Worm (Caenorhabditis elegans): Measurements from ENCODE around the gene ric-8.

The ric-8 gene

DNA sequence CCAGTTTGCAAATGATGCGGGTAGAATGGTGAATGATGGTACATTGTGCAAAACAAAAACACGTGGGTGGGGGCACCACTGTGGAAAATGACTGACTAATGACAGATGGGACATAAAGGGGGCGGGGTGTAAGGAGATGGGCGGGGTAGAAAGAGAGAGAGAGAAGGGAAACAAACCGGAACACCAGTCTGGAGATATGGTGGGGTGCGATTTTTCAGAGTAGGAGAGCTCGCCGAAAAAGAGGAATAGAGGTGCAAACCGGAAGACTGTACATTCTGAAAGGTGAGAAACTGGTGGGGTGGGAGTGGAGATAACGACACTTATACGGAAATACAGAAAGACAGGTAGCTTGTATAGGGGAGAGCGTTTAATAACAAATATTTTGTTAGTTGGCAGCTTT, 14.6 kb upstream of the ric-8 start, which contains the start of gene ngn-1:
Gene ngn-1 (minus strand): TSS at position 101 of the 400 bp plus-strand sequence.
- TF ChIP-seq ceh-82 (tag; optimal IDR thresholded peaks at IDR 0.05), result no peak
- no peak for TF ChIP-seq lsy-2 (tag; optimal IDR thresholded peaks at IDR 0.05)
- no peak for TF ChIP-seq egl-27 (tag; optimal IDR thresholded peaks at IDR 0.05)
- TF ChIP-seq aly-2 (tag; optimal IDR thresholded peaks at IDR 0.05), result no peak
- TF ChIP-seq sma-3 (GFP tag; optimal IDR thresholded peaks at IDR 0.05), result no peak
- no peak for TF ChIP-seq ama-1 (optimal IDR thresholded peaks at IDR 0.05)
- no peak for TF ChIP-seq ztf-11 (tag; optimal IDR thresholded peaks at IDR 0.05)
- no peak for TF ChIP-seq ztf-4 (tag; optimal IDR thresholded peaks at IDR 0.05)
- no peak for TF ChIP-seq nhr-237 (tag; optimal IDR thresholded peaks at IDR 0.05)
- no peak for TF ChIP-seq lin-39 (tag; optimal IDR thresholded peaks at IDR 0.05)

DNA sequence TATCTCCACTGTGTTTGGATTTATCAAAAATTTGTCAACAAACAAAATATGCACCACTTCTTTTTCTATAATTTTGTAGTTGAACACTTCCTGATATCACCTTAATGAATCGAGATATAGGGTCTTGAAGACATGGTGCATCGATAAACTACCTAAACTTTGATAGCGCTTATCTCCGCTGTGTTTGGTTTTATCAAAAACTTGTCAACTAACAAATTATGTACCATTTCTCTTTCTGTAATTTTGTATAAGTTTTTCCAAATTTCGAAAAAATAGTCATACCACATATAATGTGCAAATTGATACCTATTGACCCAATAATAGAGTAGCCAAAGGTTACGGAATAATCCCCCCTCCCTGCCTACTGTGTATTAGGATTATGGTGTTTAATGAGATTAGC, 12.6 kb upstream of the ric-8 start:
- TF ChIP-seq aly-2 (tag; optimal IDR thresholded peaks at IDR 0.05) (no peak), lin-11 (tag; optimal IDR thresholded peaks at IDR 0.05) (no peak), mab-5 (tag; optimal IDR thresholded peaks at IDR 0.05) (no peak), blmp-1 (tag; optimal IDR thresholded peaks at IDR 0.05; ENCODE audit: insufficient read depth) (no peak), R02D3.7 (tag; optimal IDR thresholded peaks at IDR 0.05) (no peak), ztf-1 (GFP tag; conservative IDR thresholded peaks at IDR 0.05) (no peak), skn-1 (tag; optimal IDR thresholded peaks at IDR 0.05) (no peak), ceh-82 (tag; optimal IDR thresholded peaks at IDR 0.05) (no peak), nhr-77 (tag; optimal IDR thresholded peaks at IDR 0.05) (no peak), fos-1 (tag; optimal IDR thresholded peaks at IDR 0.05) (no peak)

ce11 chrIV:2634992-2635391, 7.8 kb upstream of the ric-8 start:
- TF ChIP-seq nhr-6 (tag; optimal IDR thresholded peaks at IDR 0.05) (no peak), nhr-77 (tag; optimal IDR thresholded peaks at IDR 0.05) (no peak), ceh-16 (tag; optimal IDR thresholded peaks at IDR 0.05) (no peak)

DNA sequence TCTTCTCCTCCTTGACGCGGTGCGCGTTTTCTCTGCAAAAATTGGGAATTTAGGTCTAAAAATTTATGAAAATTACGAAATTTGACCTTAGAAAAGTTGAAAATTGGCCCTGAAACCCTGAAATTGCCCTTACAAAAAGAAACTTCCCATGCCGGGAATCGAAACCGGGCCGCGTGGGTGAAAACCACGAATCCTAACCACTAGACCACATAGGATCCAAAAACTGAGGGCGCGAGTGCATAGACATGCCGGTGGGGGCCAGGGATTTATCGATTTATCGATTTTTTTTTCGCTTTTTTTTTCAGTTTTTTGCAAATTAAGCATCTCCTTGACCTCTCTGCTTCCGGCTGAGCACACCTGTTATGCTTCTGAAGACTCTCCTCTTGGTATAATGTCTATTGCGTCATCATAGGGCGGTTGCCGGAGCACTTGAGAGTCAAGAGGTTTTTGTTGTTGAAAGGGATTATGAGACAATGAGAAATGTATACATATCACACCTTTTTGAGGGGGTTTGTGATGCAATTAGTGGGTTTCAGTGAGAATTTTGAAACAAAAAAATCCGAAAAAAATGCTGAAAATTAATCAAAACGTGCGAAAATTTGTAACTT, 3.0 kb upstream of the ric-8 start:
- TF ChIP-seq ztf-1 (GFP tag; conservative IDR thresholded peaks at IDR 0.05) (no peak), ztf-11 (tag; optimal IDR thresholded peaks at IDR 0.05) (no peak), R02D3.7 (tag; optimal IDR thresholded peaks at IDR 0.05) (no peak), nhr-21 (tag; optimal IDR thresholded peaks at IDR 0.05) (no peak), mab-5 (tag; optimal IDR thresholded peaks at IDR 0.05) (no peak), C34F6.9 (tag; optimal IDR thresholded peaks at IDR 0.05) (peak; percentile 4), egl-27 (tag; optimal IDR thresholded peaks at IDR 0.05) (no peak), lin-13 (GFP tag; optimal IDR thresholded peaks at IDR 0.05) (peak; percentile 1), nhr-25 (tag; optimal IDR thresholded peaks at IDR 0.05) (no peak), peb-1 (tag; optimal IDR thresholded peaks at IDR 0.05) (no peak), lin-11 (tag; optimal IDR thresholded peaks at IDR 0.05) (peak; percentile 22), snpc-4 (tag; optimal IDR thresholded peaks at IDR 0.05) (no peak), sem-4 (tag; optimal IDR thresholded peaks at IDR 0.05) (no peak), unc-39 (tag; optimal IDR thresholded peaks at IDR 0.05) (no peak), elt-3 (tag; optimal IDR thresholded peaks at IDR 0.05) (no peak), ztf-4 (tag; optimal IDR thresholded peaks at IDR 0.05) (no peak), blmp-1 (tag; optimal IDR thresholded peaks at IDR 0.05; ENCODE audit: insufficient read depth) (no peak), F13H6.1 (tag; optimal IDR thresholded peaks at IDR 0.05) (peak; percentile 18), nhr-11 (tag; optimal IDR thresholded peaks at IDR 0.05) (no peak), fos-1 (tag; optimal IDR thresholded peaks at IDR 0.05) (no peak), nhr-23 (tag; optimal IDR thresholded peaks at IDR 0.05) (no peak), aly-2 (tag; optimal IDR thresholded peaks at IDR 0.05) (no peak), gmeb-1 (tag; optimal IDR thresholded peaks at IDR 0.05) (peak; percentile 46), lin-39 (tag; optimal IDR thresholded peaks at IDR 0.05) (no peak), nhr-6 (tag; optimal IDR thresholded peaks at IDR 0.05) (no peak), ceh-16 (tag; optimal IDR thresholded peaks at IDR 0.05) (no peak), elt-1 (tag; optimal IDR thresholded peaks at IDR 0.05) (no peak), mdl-1 (tag; optimal IDR thresholded peaks at IDR 0.05) (no peak), mbf-1 (tag; optimal IDR thresholded peaks at IDR 0.05) (no peak), lsy-2 (tag; optimal IDR thresholded peaks at IDR 0.05) (peak; percentile 41 to 50), ceh-82 (tag; optimal IDR thresholded peaks at IDR 0.05) (no peak), nhr-77 (tag; optimal IDR thresholded peaks at IDR 0.05) (no peak), sma-9 (GFP tag; optimal IDR thresholded peaks at IDR 0.05) (peak; percentile 16), sma-9 (tag; optimal IDR thresholded peaks at IDR 0.05) (no peak), sma-3 (GFP tag; optimal IDR thresholded peaks at IDR 0.05) (peak; percentile 23), unc-55 (GFP tag; optimal IDR thresholded peaks at IDR 0.05) (peak; percentile 33), nhr-129 (tag; optimal IDR thresholded peaks at IDR 0.05) (peak; percentile 45), unc-62 (GFP tag; optimal IDR thresholded peaks at IDR 0.05) (no peak), nhr-10 (tag; optimal IDR thresholded peaks at IDR 0.05) (no peak), dmd-4 (tag; optimal IDR thresholded peaks at IDR 0.05) (no peak), skn-1 (tag; optimal IDR thresholded peaks at IDR 0.05) (no peak), ZK546.5 (tag; optimal IDR thresholded peaks at IDR 0.05) (no peak), alr-1 (tag; optimal IDR thresholded peaks at IDR 0.05) (no peak), ama-1 (optimal IDR thresholded peaks at IDR 0.05) (no peak)
